Worm (Caenorhabditis elegans): ENCODE measurements around the gene psd-1.

The psd-1 gene

DNA sequence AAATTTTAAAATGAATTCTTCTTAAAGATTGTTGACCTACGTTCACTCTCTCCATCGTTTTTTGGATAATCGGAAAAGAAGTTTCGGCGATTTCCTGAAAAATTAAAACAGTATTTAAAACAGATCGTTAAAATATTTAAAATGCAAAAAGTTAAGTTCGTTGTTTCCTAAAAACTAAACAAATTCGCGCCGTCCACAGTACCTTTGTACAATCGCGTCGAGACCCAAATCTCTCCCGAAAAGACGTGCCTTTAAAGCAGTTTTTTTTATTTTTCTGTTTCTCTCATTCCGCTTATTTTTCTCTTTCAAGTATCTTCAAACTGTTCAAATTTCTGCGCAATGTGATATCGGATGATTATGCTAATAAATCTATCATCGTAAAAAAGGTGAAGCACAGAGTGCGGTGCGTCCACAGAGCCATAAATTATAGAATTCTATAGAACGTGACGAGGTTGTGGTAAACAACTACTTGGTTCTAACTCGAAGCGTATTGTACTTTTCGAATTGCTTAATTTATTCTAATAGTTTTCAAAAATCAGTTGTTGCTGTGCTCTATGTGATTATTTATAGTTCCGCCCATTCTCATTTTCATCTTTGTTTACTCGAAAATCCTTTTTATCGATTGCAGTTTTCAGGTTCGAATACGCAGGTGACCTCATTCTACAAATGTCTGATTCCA, 35.6 kb upstream of the psd-1 start, which contains the start of the genes F56C9.6 and F56C9.3:
TSS of gene F56C9.6 (minus strand) at position 112 of the 679 bp plus-strand sequence.
TSS of gene F56C9.3 (plus strand) at position 629 of the 679 bp plus-strand sequence.
- TF ChIP-seq tbx-37 (GFP tag; conservative IDR thresholded peaks at IDR 0.05) (no peak), tra-4 (tag; optimal IDR thresholded peaks at IDR 0.05) (no peak), pes-1 (GFP tag; IDR thresholded peaks at IDR 0.05) (no peak), ceh-13 (GFP tag; optimal IDR thresholded peaks at IDR 0.05) (no peak), hmbx-1 (tag; optimal IDR thresholded peaks at IDR 0.05) (no peak), ets-7 (tag; optimal IDR thresholded peaks at IDR 0.05) (no peak)

DNA sequence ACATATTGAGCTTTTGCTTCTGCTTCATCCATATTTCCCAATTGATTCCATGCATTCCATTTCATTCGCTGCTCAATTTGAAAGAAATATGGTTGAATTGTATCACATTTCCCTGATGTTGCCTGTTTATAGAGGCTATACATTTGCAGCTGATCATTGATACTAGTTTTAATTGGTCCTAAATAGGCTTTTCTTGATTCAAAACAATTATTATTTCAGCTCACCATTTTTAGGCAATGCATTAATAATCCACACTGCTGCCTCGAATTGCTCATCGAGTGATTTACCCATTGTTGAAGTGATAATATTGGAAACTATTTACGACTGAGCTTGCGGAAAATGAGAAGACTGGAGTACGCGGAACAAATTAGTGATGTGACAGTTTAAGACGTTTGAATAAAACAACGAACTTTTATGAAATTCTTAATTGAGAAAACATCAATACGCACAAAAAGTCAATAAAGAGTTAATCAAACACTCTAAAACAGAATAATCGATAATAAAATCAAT, 33.5 kb upstream of the psd-1 start, which contains the start of gene acbp-4:
TSS of gene acbp-4 (minus strand) at position 510 of the 510 bp plus-strand sequence.
- TF ChIP-seq pes-1 (GFP tag; IDR thresholded peaks at IDR 0.05) (no peak), flt-1 (GFP tag; IDR thresholded peaks at IDR 0.05) (no peak), hmbx-1 (tag; optimal IDR thresholded peaks at IDR 0.05) (no peak), tbx-37 (GFP tag; conservative IDR thresholded peaks at IDR 0.05) (no peak), ets-7 (tag; optimal IDR thresholded peaks at IDR 0.05) (no peak), B0310.2 (tag; optimal IDR thresholded peaks at IDR 0.05) (no peak), aly-1 (tag; optimal IDR thresholded peaks at IDR 0.05) (no peak), ceh-13 (GFP tag; optimal IDR thresholded peaks at IDR 0.05) (no peak), ama-1 (optimal IDR thresholded peaks at IDR 0.05) (no peak), hnd-1 (tag; optimal IDR thresholded peaks at IDR 0.05) (no peak), tra-4 (tag; optimal IDR thresholded peaks at IDR 0.05) (no peak), scrt-1 (GFP tag; IDR thresholded peaks at IDR 0.05) (no peak), F13C5.2 (tag; optimal IDR thresholded peaks at IDR 0.05) (no peak), ceh-36 (tag; optimal IDR thresholded peaks at IDR 0.05) (no peak), hmg-4 (GFP tag; optimal IDR thresholded peaks at IDR 0.05) (no peak), sea-1 (GFP tag; conservative IDR thresholded peaks at IDR 0.05) (no peak), tbx-11 (GFP tag; IDR thresholded peaks at IDR 0.05) (no peak)

DNA sequence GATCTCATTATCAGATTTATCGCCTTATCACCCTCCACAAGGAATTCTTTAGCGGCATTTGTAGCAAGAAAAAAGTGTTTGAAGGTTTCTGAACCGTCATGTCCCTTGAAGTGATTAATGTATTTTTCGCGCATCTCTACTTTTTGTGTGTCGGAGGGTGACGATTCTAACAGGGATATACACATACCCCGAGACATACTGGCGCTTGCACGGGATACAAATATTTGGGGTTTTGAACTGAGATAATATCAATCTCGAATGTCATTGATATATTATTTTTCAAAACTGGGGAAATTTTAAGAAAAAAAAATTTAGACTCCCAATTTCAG, 30.4 kb upstream of the psd-1 start:
- no peak for TF ChIP-seq sea-1 (GFP tag; conservative IDR thresholded peaks at IDR 0.05)
- no peak for TF ChIP-seq scrt-1 (GFP tag; IDR thresholded peaks at IDR 0.05)
- no peak for TF ChIP-seq ceh-36 (tag; optimal IDR thresholded peaks at IDR 0.05)
- TF ChIP-seq tbx-37 (GFP tag; conservative IDR thresholded peaks at IDR 0.05): no peak
- no peak for TF ChIP-seq aly-1 (tag; optimal IDR thresholded peaks at IDR 0.05)
- TF ChIP-seq ceh-13 (GFP tag; optimal IDR thresholded peaks at IDR 0.05): no peak
- no peak for TF ChIP-seq F13C5.2 (tag; optimal IDR thresholded peaks at IDR 0.05)

DNA sequence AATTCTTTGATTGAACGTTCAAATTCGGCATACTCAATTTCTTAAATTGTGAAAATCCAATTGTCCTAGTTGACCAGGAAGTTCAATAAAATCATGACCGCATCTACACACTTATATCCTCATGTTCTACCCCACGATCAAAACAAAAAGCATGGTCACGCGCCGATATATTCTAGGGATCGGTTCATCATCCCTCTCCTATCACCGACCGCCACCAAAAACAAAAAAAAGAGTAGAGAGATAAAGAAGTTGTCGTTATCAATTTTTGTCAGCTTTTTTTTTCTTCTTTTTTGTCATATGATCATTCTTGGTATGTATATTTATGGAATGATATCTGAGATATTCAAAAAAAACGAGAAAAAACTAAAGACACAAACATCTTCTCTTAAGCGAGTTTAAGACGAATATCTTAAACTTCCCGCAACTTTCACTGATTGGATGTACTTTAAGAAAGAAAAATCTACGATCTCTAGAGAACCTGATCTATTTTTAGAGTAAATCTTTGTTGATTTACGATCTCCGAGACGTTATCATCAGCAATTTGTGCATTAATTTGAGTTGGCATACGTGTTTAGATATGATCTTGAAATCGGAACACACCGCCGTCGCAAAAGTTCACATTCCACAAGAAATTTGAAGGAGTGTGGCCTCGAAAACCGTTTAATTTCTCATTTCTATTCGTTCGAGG, 29.9 kb upstream of the psd-1 start:
- TF ChIP-seq ceh-36 (tag; optimal IDR thresholded peaks at IDR 0.05) (no peak), tra-4 (tag; optimal IDR thresholded peaks at IDR 0.05) (no peak), ama-1 (optimal IDR thresholded peaks at IDR 0.05) (no peak), sea-1 (GFP tag; conservative IDR thresholded peaks at IDR 0.05) (no peak), ets-7 (tag; optimal IDR thresholded peaks at IDR 0.05) (no peak)

DNA sequence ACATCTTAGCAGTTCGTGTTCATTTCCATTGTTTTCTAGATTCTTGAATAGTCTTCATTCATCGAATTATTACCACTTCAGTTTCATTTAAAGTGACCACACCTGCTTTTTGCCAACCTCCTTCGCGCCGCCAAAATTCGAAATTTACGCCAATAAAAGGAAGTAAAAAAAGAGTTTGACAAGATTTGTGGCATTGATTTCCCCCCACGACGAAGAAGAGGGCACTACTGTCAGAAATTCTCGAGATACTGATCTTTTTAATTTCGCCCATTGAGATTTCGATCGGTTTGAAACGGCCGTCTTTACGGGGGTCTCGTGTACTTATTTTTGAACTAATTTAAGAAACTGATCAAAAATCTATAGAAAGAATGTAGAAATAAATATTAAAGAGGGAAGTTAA, 26.5 kb upstream of the psd-1 start:
- TF ChIP-seq tra-4 (tag; optimal IDR thresholded peaks at IDR 0.05) (no peak), tbx-11 (GFP tag; IDR thresholded peaks at IDR 0.05) (no peak), scrt-1 (GFP tag; IDR thresholded peaks at IDR 0.05) (no peak), F13C5.2 (tag; optimal IDR thresholded peaks at IDR 0.05) (no peak), hnd-1 (tag; optimal IDR thresholded peaks at IDR 0.05) (no peak), hmbx-1 (tag; optimal IDR thresholded peaks at IDR 0.05) (no peak), aly-1 (tag; optimal IDR thresholded peaks at IDR 0.05) (no peak)

DNA sequence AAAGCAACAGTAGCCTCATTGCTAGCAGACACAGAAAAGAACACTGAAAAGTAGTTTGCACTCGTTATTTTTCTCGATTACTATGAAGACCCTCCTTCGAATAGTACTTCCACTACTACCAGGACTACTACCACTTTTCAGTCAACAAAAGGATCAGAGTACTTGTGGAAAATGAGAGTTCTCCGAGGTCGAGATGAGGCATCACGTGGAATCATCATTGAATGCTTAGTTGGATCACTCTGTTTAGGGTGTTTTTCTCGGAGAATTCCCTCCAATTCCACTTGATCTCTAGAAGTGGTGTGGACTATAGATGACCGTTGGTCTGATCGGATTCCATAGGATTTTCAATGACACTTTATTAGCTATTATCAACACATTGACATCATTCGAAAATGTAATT, 25.6 kb upstream of the psd-1 start:
- no peak for TF ChIP-seq hmbx-1 (tag; optimal IDR thresholded peaks at IDR 0.05)
- TF ChIP-seq pes-1 (GFP tag; IDR thresholded peaks at IDR 0.05): no peak
- no peak for TF ChIP-seq flt-1 (GFP tag; IDR thresholded peaks at IDR 0.05)
- no peak for TF ChIP-seq B0310.2 (tag; optimal IDR thresholded peaks at IDR 0.05)
- no peak for TF ChIP-seq hnd-1 (tag; optimal IDR thresholded peaks at IDR 0.05)
- no peak for TF ChIP-seq ets-7 (tag; optimal IDR thresholded peaks at IDR 0.05)
- TF ChIP-seq scrt-1 (GFP tag; IDR thresholded peaks at IDR 0.05): no peak
- no peak for TF ChIP-seq aly-1 (tag; optimal IDR thresholded peaks at IDR 0.05)
- no peak for TF ChIP-seq tbx-11 (GFP tag; IDR thresholded peaks at IDR 0.05)
- no peak for TF ChIP-seq F13C5.2 (tag; optimal IDR thresholded peaks at IDR 0.05)
- no peak for TF ChIP-seq ceh-36 (tag; optimal IDR thresholded peaks at IDR 0.05)
- TF ChIP-seq tra-4 (tag; optimal IDR thresholded peaks at IDR 0.05): no peak
- TF ChIP-seq ceh-13 (GFP tag; optimal IDR thresholded peaks at IDR 0.05): no peak
- TF ChIP-seq sea-1 (GFP tag; conservative IDR thresholded peaks at IDR 0.05): no peak
- no peak for TF ChIP-seq hmg-4 (GFP tag; optimal IDR thresholded peaks at IDR 0.05)
- TF ChIP-seq ama-1 (optimal IDR thresholded peaks at IDR 0.05): no peak
- no peak for TF ChIP-seq tbx-37 (GFP tag; conservative IDR thresholded peaks at IDR 0.05)

DNA sequence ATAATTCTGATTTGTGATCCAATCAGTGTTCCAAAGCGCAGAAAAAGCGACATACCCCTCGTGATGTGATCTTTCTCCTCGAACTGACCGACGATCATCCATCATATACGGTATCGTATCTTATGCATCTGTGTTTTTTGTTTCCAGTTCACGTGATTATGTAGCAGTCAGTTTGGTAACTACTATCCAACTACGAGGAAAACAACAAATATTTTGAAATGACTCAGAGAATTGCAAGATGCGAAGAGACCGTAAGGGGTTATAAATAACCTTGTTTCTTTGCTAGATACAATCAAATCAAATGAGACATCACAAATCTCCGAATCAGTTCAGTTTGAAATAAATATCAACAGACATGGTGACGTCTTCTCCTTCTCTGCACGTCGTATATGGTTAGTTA, 25.0 kb upstream of the psd-1 start:
- no peak for TF ChIP-seq ama-1 (optimal IDR thresholded peaks at IDR 0.05)
- TF ChIP-seq B0310.2 (tag; optimal IDR thresholded peaks at IDR 0.05): no peak
- TF ChIP-seq sea-1 (GFP tag; conservative IDR thresholded peaks at IDR 0.05): no peak
- no peak for TF ChIP-seq hnd-1 (tag; optimal IDR thresholded peaks at IDR 0.05)
- no peak for TF ChIP-seq pes-1 (GFP tag; IDR thresholded peaks at IDR 0.05)
- no peak for TF ChIP-seq tra-4 (tag; optimal IDR thresholded peaks at IDR 0.05)
- no peak for TF ChIP-seq F13C5.2 (tag; optimal IDR thresholded peaks at IDR 0.05)
- TF ChIP-seq hmbx-1 (tag; optimal IDR thresholded peaks at IDR 0.05): no peak
- no peak for TF ChIP-seq ceh-36 (tag; optimal IDR thresholded peaks at IDR 0.05)
- TF ChIP-seq tbx-37 (GFP tag; conservative IDR thresholded peaks at IDR 0.05): no peak
- TF ChIP-seq ets-7 (tag; optimal IDR thresholded peaks at IDR 0.05): no peak

Measured in whole organism, early embryonic.